Worm (Caenorhabditis elegans) whole organism, mixed stage, embryonic: ENCODE measurements around the gene ephx-1.

Experiments
- ces-1 ChIP-seq: fragments of 150-350 bp; optimal IDR thresholded peaks from 2 replicates; lab custom pipeline; 2014; ENCODE audit warnings: missing biosample characterization, missing genetic modification reagents, missing genetic modification characterization
- elt-1 ChIP-seq: sonication (generic microtip); optimal IDR thresholded peaks from 2 replicates; lab custom pipeline; 2017; ENCODE audit warnings: missing genetic modification characterization, mild to moderate bottlenecking, missing compliant biosample characterization, antibody characterized with exemption, moderate library complexity, borderline replicate concordance; ENCODE audit not compliant: insufficient read depth
- hlh-1 ChIP-seq: fragments of 150-350 bp; optimal IDR thresholded peaks from 2 replicates; lab custom pipeline; 2014; ENCODE audit warnings: missing biosample characterization, missing genetic modification reagents, missing genetic modification characterization
- lin-13 ChIP-seq: fragments of 150-350 bp; optimal IDR thresholded peaks from 2 replicates; lab custom pipeline; 2014; ENCODE audit warnings: missing biosample characterization, missing genetic modification characterization
- lin-32 ChIP-seq: fragments of 200-800 bp; sonication (Bioruptor generic); optimal IDR thresholded peaks from 2 replicates; lab custom pipeline; 2018; ENCODE audit warnings: mild to moderate bottlenecking, missing genetic modification characterization, missing compliant biosample characterization
- lsy-2 ChIP-seq: fragments of 150-350 bp; optimal IDR thresholded peaks from 2 replicates; lab custom pipeline; 2014; ENCODE audit warnings: missing biosample characterization, missing genetic modification characterization
- mab-5 ChIP-seq: fragments of 150-350 bp; optimal IDR thresholded peaks from 2 replicates; lab custom pipeline; 2014; ENCODE audit warnings: missing biosample characterization, missing genetic modification characterization
- nhr-237 ChIP-seq: fragments of 150-350 bp; optimal IDR thresholded peaks from 2 replicates; lab custom pipeline; 2014; ENCODE audit warnings: missing biosample characterization, missing genetic modification characterization
- pha-4 ChIP-seq: fragments of 150-350 bp; optimal IDR thresholded peaks from 2 replicates; lab custom pipeline; 2018; ENCODE audit warnings: missing biosample characterization, missing genetic modification reagents, missing genetic modification characterization
- unc-39 ChIP-seq: fragments of 150-350 bp; optimal IDR thresholded peaks from 2 replicates; lab custom pipeline; 2014; ENCODE audit warnings: missing biosample characterization, missing genetic modification characterization
- ztf-11 ChIP-seq: fragments of 150-350 bp; optimal IDR thresholded peaks from 2 replicates; lab custom pipeline; 2014; ENCODE audit warnings: missing biosample characterization, missing genetic modification characterization

DNA sequence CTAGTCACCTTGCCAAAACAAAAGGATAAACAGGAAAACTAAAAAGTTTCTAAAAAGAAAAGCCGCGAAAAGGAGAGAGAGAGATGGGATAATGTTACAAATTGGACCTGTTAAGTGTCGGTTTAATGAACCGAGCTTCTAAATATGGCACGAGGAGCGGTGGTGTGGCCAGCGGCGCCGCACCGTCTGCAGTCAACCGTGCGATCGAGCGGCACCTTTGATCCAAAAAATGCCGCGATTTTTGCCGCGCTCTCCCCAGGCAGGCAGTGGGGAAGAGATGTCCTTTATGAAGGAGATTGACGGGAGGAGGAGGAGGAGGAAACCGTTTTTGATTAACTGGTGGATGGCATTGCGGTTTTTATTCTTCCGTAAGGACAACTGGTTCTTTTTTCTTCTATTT is 24.3 kb upstream of the ephx-1 start:
- no peak for TF ChIP-seq ztf-11 (tag; lab: Kevin White, UChicago)
- no peak for TF ChIP-seq lsy-2 (tag; lab: Kevin White, UChicago)
- TF ChIP-seq pha-4 (tag; lab: Kevin White, UChicago): no peak
- TF ChIP-seq lin-13 (tag; lab: Kevin White, UChicago): no peak
- TF ChIP-seq mab-5: no peak
- TF ChIP-seq nhr-237 (tag; lab: Kevin White, UChicago): no peak
- TF ChIP-seq hlh-1: no peak
- TF ChIP-seq lin-32 (GFP tag; lab: Kevin White, UChicago): no peak
- no peak for TF ChIP-seq ces-1 (GFP tag; lab: Kevin White, UChicago)
- no peak for TF ChIP-seq unc-39
- no peak for TF ChIP-seq elt-1 (tag; lab: Kevin White, UChicago)
